Fruit fly (Drosophila melanogaster): ENCODE data around the gene Rpn3.

The Rpn3 gene

dm6 chr2L:19101744-19102143, 50.2 kb downstream of the Rpn3 start, which contains the start of the genes CG17344 and CG43731:
CG17344 (plus strand) TSS chr2L:19102044.
CG43731 (plus strand) TSS chr2L:19102044.
- TF ChIP-seq ttk (optimal IDR thresholded peaks at IDR 0.05) (no peak), psq (optimal IDR thresholded peaks at IDR 0.05) (no peak), insv (optimal IDR thresholded peaks at IDR 0.05) (no peak)
